Worm (Caenorhabditis elegans): ENCODE measurements around the gene srbc-13.

DNA sequence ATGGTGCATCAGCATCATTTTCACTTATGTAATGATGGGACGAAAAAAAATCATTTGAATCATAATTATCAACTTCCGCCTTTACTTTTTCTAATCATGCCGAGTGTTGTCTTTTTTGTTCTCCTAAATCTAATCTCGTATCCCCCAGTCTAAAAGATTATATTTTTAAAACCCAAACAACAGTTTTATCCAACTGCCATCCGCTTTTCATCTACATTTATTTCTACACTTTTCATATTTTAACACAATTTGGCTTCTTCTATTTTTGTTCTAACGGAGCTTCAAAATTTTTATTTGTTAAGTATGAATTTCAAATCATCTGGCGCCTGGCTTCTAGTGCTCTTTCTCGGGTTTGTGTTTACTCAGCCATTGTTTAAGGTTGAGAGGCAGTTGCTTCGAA is 4.6 kb downstream of the srbc-13 start, which contains the start of gene K09C6.3:
- TF ChIP-seq dpl-1 (GFP tag; optimal IDR thresholded peaks at IDR 0.05) = no peak
- no peak for TF ChIP-seq pqm-1 (tag; optimal IDR thresholded peaks at IDR 0.05)
- no peak for TF ChIP-seq unc-62 (GFP tag; optimal IDR thresholded peaks at IDR 0.05 in 1 of 2)
- no peak for TF ChIP-seq unc-62 (tag; optimal IDR thresholded peaks at IDR 0.05)
- TF ChIP-seq mdl-1 (tag; optimal IDR thresholded peaks at IDR 0.05) = no peak
- TF ChIP-seq egl-27 (tag; optimal IDR thresholded peaks at IDR 0.05) = no peak
